Worm (Caenorhabditis elegans) whole organism, midembryonic: Measurements from ENCODE around the gene srg-10.

Source experiments
- T22C8.4 ChIP-seq: fragments of 200-800 bp; sonication (Bioruptor generic); IDR thresholded peaks from 2 replicates; pipeline ENCODE4 v1.3.6; 2022; ENCODE audit warnings: missing genetic modification characterization, missing compliant biosample characterization
- cog-1 ChIP-seq: sonication (generic microtip); optimal IDR thresholded peaks from 2 replicates; lab custom pipeline; 2016; ENCODE audit warnings: missing genetic modification characterization, missing compliant biosample characterization
- flt-1 ChIP-seq: fragments of 200-800 bp; sonication (Bioruptor generic); IDR thresholded peaks from 2 replicates; pipeline ENCODE4 v1.3.6; 2022; ENCODE audit warnings: missing genetic modification characterization, missing compliant biosample characterization
- klf-2 ChIP-seq: fragments of 200-800 bp; sonication (Bioruptor generic); conservative IDR thresholded peaks from 2 replicates; pipeline ENCODE4 v1.3.6; 2022; ENCODE audit warnings: missing genetic modification reagents, missing genetic modification characterization, missing compliant biosample characterization
- med-1 ChIP-seq: sonication (generic microtip); optimal IDR thresholded peaks from 2 replicates; lab custom pipeline; 2017; ENCODE audit warnings: missing genetic modification characterization, mild to moderate bottlenecking, missing compliant biosample characterization, antibody characterized with exemption, missing genetic modification reagents; ENCODE audit not compliant: insufficient read depth
- ref-1 ChIP-seq: fragments of 200-800 bp; sonication (Bioruptor generic); conservative IDR thresholded peaks from 2 replicates; pipeline ENCODE4 v1.3.6; 2022; ENCODE audit warnings: missing genetic modification reagents, missing genetic modification characterization, missing compliant biosample characterization
- tab-1 ChIP-seq: fragments of 200-800 bp; sonication (Bioruptor generic); IDR thresholded peaks from 2 replicates; pipeline ENCODE4 v1.3.6; 2022; ENCODE audit warnings: missing genetic modification characterization, missing compliant biosample characterization
- ztf-23 ChIP-seq: fragments of 200-800 bp; sonication (Bioruptor generic); IDR thresholded peaks from 2 replicates; pipeline ENCODE4 v1.3.6; 2022; ENCODE audit warnings: missing genetic modification reagents, missing genetic modification characterization, missing compliant biosample characterization
- ztf-29 ChIP-seq: fragments of 200-800 bp; sonication (Bioruptor generic); IDR thresholded peaks from 2 replicates; pipeline ENCODE4 v1.3.6; 2022; ENCODE audit warnings: missing genetic modification reagents, missing genetic modification characterization, missing compliant biosample characterization

Gene srg-10

DNA sequence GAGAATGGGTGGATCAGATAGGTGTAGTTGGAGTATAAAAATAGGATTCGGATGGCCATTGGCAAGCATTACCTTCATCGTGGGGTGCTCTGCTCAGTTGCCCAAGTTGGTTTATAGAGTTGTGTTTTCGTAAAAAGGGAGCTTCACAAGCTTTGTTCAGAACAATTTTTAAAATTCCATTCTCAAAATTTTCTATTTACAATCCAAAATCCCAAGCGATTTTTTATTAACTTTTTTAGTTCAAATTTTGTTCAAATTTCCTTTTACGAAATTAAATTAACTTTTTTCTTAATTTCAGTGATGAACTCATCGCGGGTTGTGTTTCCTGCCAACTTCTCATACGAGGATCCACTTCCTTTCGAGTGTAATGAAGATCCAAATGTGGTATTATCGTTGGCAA is at the start of gene srg-10:
Gene srg-10, plus strand, starts transcription at position 301 of the 400 bp plus-strand sequence.
- TF ChIP-seq ztf-29 (GFP tag; lab: Robert Waterston, UW) = no peak
- TF ChIP-seq T22C8.4 (GFP tag; lab: Robert Waterston, UW) = no peak
- no peak for TF ChIP-seq tab-1 (GFP tag; lab: Robert Waterston, UW)
- TF ChIP-seq flt-1 (GFP tag; lab: Robert Waterston, UW) = no peak
- no peak for TF ChIP-seq klf-2 (GFP tag; lab: Robert Waterston, UW)
- TF ChIP-seq ref-1 (GFP tag; lab: Robert Waterston, UW) = no peak
- no peak for TF ChIP-seq cog-1 (tag; lab: Kevin White, UChicago)
- TF ChIP-seq med-1 (GFP tag; lab: Kevin White, UChicago) = no peak
- TF ChIP-seq ztf-23 (GFP tag; lab: Robert Waterston, UW) = no peak

DNA sequence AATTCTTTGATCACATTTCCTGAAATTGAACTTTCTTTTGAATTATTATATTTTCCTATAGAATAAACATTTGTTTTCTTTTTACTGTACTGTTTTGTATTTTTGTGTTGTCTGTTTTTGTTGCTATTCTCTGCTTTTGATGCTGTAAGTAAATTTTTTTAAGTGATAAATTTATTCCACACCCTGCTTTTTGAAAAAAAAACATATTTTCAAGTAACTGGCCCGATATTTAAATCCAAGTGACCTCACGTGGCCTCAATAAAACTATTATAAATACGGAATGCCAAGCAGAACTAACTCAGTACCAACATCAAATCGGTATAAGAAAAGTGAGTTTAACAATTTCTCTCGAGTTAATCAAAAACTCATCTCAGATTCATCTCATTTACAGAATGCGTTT is 49.4 kb upstream of the srg-10 start, which contains the start of gene clec-151:
Gene clec-151, plus strand, starts transcription at position 301 of the 400 bp plus-strand sequence.
- TF ChIP-seq tab-1 (GFP tag; lab: Robert Waterston, UW) (no peak), cog-1 (tag; lab: Kevin White, UChicago) (no peak), med-1 (GFP tag; lab: Kevin White, UChicago) (no peak), ref-1 (GFP tag; lab: Robert Waterston, UW) (no peak)

DNA sequence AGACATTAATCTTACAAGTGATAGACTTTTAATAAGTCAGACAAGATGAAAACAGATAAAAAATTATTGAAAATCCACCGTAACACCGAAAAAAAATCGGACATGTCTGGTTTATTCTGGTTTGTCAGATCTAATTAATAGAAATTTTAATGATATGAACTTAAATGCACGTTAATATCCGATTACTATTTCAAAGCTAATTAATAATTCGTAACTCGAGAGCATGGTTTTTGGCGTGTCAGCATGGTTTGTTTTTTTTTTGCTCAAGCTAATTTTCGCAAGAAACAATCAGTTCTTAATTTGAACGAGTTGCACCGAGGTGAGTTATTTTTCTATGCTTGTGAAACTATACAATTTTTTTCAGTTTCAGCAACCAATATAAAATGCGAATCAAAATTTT is 42.6 kb upstream of the srg-10 start, which contains the start of gene clec-153:
Gene clec-153, plus strand, starts transcription at position 301 of the 400 bp plus-strand sequence.
- TF ChIP-seq klf-2 (GFP tag; lab: Robert Waterston, UW) (no peak), ref-1 (GFP tag; lab: Robert Waterston, UW) (no peak), med-1 (GFP tag; lab: Kevin White, UChicago) (no peak), tab-1 (GFP tag; lab: Robert Waterston, UW) (no peak), T22C8.4 (GFP tag; lab: Robert Waterston, UW) (no peak), cog-1 (tag; lab: Kevin White, UChicago) (no peak), ztf-23 (GFP tag; lab: Robert Waterston, UW) (no peak), ztf-29 (GFP tag; lab: Robert Waterston, UW) (no peak), flt-1 (GFP tag; lab: Robert Waterston, UW) (no peak)

DNA sequence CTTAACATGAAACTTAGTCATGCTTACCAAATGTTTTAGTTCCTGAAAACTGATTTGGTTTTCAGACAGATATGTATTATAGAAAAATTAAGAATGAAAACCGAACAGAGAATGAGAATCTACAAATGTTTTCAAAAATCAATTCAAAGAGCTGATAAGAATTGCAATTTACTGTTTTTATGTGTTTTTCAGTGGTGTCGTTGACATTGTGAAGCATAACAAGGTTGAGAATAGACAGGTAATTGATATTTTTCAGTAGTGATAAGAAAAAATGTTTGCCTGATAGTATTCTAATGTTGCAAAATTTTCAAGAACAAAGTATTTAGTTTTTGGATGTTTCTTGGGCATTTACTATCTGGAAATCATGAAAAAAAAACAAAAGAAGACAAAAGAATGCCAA is 34.3 kb upstream of the srg-10 start, which contains the start of gene pfas-1:
Gene pfas-1, minus strand, starts transcription at position 49 of the 400 bp plus-strand sequence.
- TF ChIP-seq klf-2 (GFP tag; lab: Robert Waterston, UW) = no peak
- TF ChIP-seq T22C8.4 (GFP tag; lab: Robert Waterston, UW) = no peak
- TF ChIP-seq tab-1 (GFP tag; lab: Robert Waterston, UW) = no peak
- TF ChIP-seq med-1 (GFP tag; lab: Kevin White, UChicago) = no peak
- TF ChIP-seq ztf-23 (GFP tag; lab: Robert Waterston, UW) = no peak
- TF ChIP-seq ref-1 (GFP tag; lab: Robert Waterston, UW) = no peak
- TF ChIP-seq ztf-29 (GFP tag; lab: Robert Waterston, UW) = no peak
- no peak for TF ChIP-seq cog-1 (tag; lab: Kevin White, UChicago)
- TF ChIP-seq flt-1 (GFP tag; lab: Robert Waterston, UW) = no peak

DNA sequence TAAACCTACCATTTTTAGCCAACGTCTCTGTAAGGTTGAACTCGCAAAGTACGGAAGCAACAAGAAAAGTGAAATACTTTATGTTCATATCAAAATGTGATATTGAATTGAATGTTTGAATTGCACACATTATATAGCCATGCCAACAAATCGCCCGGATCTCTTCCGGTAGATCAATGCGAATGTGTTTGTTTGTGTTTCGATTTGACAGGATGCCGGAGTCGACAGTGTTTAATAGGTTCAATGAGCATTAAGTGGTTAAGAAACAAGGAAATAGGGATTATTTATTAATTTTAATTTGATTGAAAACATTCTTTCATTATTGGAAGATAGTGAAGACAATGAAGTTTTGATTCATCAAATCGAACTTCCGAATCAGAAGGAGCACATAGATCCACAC is 31.3 kb upstream of the srg-10 start, which contains the start of gene pqn-29:
Gene pqn-29, minus strand, starts transcription at position 101 of the 400 bp plus-strand sequence.
- TF ChIP-seq T22C8.4 (GFP tag; lab: Robert Waterston, UW) (no peak), tab-1 (GFP tag; lab: Robert Waterston, UW) (no peak), cog-1 (tag; lab: Kevin White, UChicago) (no peak), ref-1 (GFP tag; lab: Robert Waterston, UW) (no peak), ztf-29 (GFP tag; lab: Robert Waterston, UW) (no peak)

DNA sequence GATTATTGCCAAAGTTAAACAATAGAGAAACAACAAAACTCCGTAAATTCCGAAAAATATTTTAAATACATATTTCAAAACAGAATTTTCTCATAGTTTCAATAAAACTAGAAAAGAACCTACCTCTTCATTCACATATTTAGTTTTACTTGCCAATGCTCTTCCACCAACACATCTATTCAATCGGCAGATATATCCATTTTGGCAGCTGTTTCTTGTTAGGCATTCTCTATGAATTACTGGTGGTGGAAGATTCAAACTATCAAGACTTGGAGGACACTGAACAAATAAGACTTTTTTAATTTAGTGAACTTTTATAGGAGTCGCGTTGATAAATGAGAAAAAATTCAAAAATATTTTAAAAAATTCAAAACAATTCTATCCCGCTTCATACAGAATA is 30.2 kb upstream of the srg-10 start:
- TF ChIP-seq cog-1 (tag; lab: Kevin White, UChicago) = no peak
- TF ChIP-seq ref-1 (GFP tag; lab: Robert Waterston, UW) = no peak
- no peak for TF ChIP-seq flt-1 (GFP tag; lab: Robert Waterston, UW)

DNA sequence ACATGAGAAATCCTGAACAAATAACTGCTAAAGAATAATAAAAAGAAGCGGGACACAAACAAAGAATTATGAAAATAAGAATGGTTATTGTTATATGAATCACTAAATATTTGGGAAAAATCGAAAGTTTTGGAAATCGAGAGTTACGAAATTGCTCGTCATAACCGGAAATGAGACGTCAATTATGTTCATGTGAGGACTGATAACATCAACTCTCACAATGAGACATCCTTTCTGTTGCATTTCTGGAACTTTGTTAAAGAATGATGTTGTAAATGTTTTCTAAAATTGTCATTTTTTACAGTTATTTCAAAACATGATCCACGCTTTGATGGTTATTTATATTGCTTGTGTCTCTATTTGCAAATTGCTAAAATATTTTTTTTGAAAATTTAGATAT is 29.7 kb upstream of the srg-10 start, which contains the start of gene T23F11.6:
Gene T23F11.6, minus strand, starts transcription at position 45 of the 400 bp plus-strand sequence.
- TF ChIP-seq med-1 (GFP tag; lab: Kevin White, UChicago) = no peak
- no peak for TF ChIP-seq ztf-23 (GFP tag; lab: Robert Waterston, UW)
- TF ChIP-seq flt-1 (GFP tag; lab: Robert Waterston, UW) = no peak
- no peak for TF ChIP-seq cog-1 (tag; lab: Kevin White, UChicago)
- no peak for TF ChIP-seq ref-1 (GFP tag; lab: Robert Waterston, UW)
- no peak for TF ChIP-seq ztf-29 (GFP tag; lab: Robert Waterston, UW)
- no peak for TF ChIP-seq tab-1 (GFP tag; lab: Robert Waterston, UW)
- TF ChIP-seq T22C8.4 (GFP tag; lab: Robert Waterston, UW) = no peak
- no peak for TF ChIP-seq klf-2 (GFP tag; lab: Robert Waterston, UW)

DNA sequence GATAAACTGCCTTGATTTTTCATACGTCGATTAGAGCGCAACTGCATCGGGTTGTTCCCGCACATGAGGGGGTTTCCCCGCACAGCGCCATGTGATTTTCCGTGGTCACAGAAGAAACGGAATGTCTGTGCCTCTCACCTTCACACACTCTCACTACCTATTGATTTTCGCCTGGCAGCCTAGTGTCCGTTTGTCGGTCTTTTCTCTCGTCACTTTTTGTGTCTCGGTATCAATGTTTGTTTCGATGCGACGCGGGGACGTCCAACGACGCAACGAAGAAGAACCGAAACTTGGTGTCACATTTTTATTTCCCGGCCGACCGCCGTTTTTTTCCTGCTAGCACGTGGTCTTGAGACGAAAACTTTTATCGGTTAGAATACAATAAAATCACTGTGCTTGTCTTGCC is 28.2 kb upstream of the srg-10 start:
- TF ChIP-seq ztf-23 (GFP tag; lab: Robert Waterston, UW) (0 out of 2 replicates have a peak, but pooled peaks have one; percentile 26), tab-1 (GFP tag; lab: Robert Waterston, UW) (no peak), klf-2 (GFP tag; lab: Robert Waterston, UW) (no peak), cog-1 (tag; lab: Kevin White, UChicago) (peak; percentile 83), T22C8.4 (GFP tag; lab: Robert Waterston, UW) (peak; percentile 93)

DNA sequence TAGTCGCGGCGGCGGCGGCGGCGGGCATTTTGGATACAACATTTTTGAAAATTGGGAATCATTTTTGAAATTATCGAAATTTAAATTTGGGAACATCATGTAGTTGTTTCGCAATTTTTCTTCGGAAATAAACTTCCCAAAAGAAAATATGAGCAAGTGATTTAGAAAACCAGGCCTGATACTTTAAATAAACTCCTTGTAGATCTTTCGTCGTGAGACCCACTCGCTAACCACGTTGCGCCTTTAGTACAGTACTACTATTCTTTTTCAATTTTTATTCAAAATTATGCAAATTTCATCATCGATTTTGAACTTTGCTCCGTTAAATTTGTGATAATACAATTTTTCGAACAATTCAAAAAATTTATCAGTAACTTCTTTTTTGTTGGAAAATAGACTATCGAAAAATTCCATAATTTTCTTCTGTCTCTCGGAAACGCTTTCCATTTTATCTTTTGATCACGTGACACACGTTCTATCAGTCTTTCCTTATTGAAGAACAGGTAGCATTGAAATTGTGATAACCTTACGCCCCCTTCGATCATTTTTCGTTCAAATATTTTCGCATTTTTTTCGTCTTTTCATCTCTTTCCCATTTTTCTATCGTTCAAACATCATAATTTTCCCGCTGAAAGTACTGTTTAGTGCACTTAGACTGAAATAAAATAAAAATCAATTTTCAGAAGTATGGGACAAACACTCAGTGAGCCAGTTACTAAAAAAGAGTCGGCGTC is 27.6 kb upstream of the srg-10 start, which contains the start of gene ppm-2:
Gene ppm-2, plus strand, starts transcription at position 684 of the 734 bp plus-strand sequence.
- TF ChIP-seq med-1 (GFP tag; lab: Kevin White, UChicago) (no peak), ref-1 (GFP tag; lab: Robert Waterston, UW) (no peak), ztf-29 (GFP tag; lab: Robert Waterston, UW) (no peak), tab-1 (GFP tag; lab: Robert Waterston, UW) (no peak), cog-1 (tag; lab: Kevin White, UChicago) (no peak), T22C8.4 (GFP tag; lab: Robert Waterston, UW) (no peak)
